Fruit fly (Drosophila melanogaster) whole organism, embryonic: ENCODE data around the gene lwr.

Experiments
- CG12942 ChIP-seq: fragments of 200-800 bp; sonication (Bioruptor generic); optimal IDR thresholded peaks from 3 replicates; lab custom pipeline; 2016; ENCODE audit warnings: missing biosample characterization, missing genetic modification characterization
- CG13287 ChIP-seq: fragments of 200-800 bp; sonication (Bioruptor generic); IDR thresholded peaks from 2 replicates; pipeline ENCODE4 v1.3.6; 2022; ENCODE audit warnings: missing biosample characterization, missing genetic modification characterization; ENCODE audit not compliant: partially characterized antibody
- CG16779 ChIP-seq: fragments of 200-800 bp; sonication (Bioruptor generic); IDR thresholded peaks from 2 replicates; pipeline ENCODE4 v1.3.6; 2022; ENCODE audit warnings: missing biosample characterization, missing genetic modification characterization
- CG5245 ChIP-seq: fragments of 200-800 bp; sonication (Bioruptor generic); optimal IDR thresholded peaks from 3 replicates; lab custom pipeline; 2016; ENCODE audit warnings: missing biosample characterization, missing genetic modification characterization
- CG6654 ChIP-seq: fragments of 200-800 bp; sonication (Bioruptor generic); optimal IDR thresholded peaks from 2 replicates; lab custom pipeline; 2017; ENCODE audit warnings: missing biosample characterization, mild to moderate bottlenecking, missing genetic modification characterization
- Dbx ChIP-seq: fragments of 200-800 bp; sonication (Bioruptor generic); IDR thresholded peaks from 3 replicates; pipeline ENCODE4 v1.3.6; 2022; ENCODE audit warnings: missing biosample characterization, missing genetic modification characterization
- ewg ChIP-seq: fragments of 200-800 bp; sonication (Bioruptor generic); optimal IDR thresholded peaks from 3 replicates; lab custom pipeline; 2017; ENCODE audit warnings: mild to moderate bottlenecking, missing biosample characterization, missing genetic modification reagents, missing genetic modification characterization
- lola ChIP-seq, 3 experiments: fragments of >200 bp in 2 of 3; fragments of 200-800 bp in 1 of 3; sonication (Bioruptor generic) in 1 of 3; optimal IDR thresholded peaks; 2 replicates each; lab custom pipeline; 2017 to 2019; ENCODE audit warnings: missing biosample characterization in 3 of 3, missing genetic modification characterization in 3 of 3, mild to moderate bottlenecking in 1 of 3, moderate library complexity in 1 of 3
- sisA ChIP-seq: fragments of 200-800 bp; sonication (Bioruptor generic); IDR thresholded peaks from 2 replicates; pipeline ENCODE4 v1.3.6; 2022; ENCODE audit warnings: missing biosample characterization, missing genetic modification characterization

- TF ChIP-seq CG5245 = no peak
- no peak for TF ChIP-seq lola (GFP tag; optimal IDR thresholded peaks at IDR 0.05; lab: Kevin White, UChicago)
- TF ChIP-seq CG16779 (GFP tag; lab: Robert Waterston, UW) = 0 out of 2 replicates have a peak, but pooled peaks have one; percentile 33
- no peak for TF ChIP-seq sisA (GFP tag; lab: Robert Waterston, UW)
- no peak for TF ChIP-seq CG12942
- TF ChIP-seq ewg (GFP tag; lab: Kevin White, UChicago) = no peak
- TF ChIP-seq CG6654 = no peak
- TF ChIP-seq Dbx (GFP tag; lab: Robert Waterston, UW) = no peak
- TF ChIP-seq CG13287 (GFP tag; lab: Robert Waterston, UW) = no peak
Observed at dm6 chr2L:492225-492624, 50.2 kb downstream of the lwr start.
